Worm (Caenorhabditis elegans) whole organism, L2 larva: ENCODE results near the gene msp-31.

Source experiments
- C34F6.9 ChIP-seq: fragments of 150-350 bp; optimal IDR thresholded peaks from 2 replicates; lab custom pipeline; 2014; ENCODE audit warnings: missing biosample characterization, missing genetic modification characterization
- F13H6.1 ChIP-seq: sonication (generic microtip); optimal IDR thresholded peaks from 2 replicates; lab custom pipeline; 2016; ENCODE audit warnings: missing genetic modification characterization, missing compliant biosample characterization
- Y55F3AM.14 ChIP-seq: fragments of 200-800 bp; sonication (Bioruptor generic); optimal IDR thresholded peaks from 2 replicates; lab custom pipeline; 2018; ENCODE audit warnings: mild to moderate bottlenecking, missing genetic modification characterization, missing compliant biosample characterization
- ZK546.5 ChIP-seq: sonication (generic microtip); optimal IDR thresholded peaks from 2 replicates; lab custom pipeline; 2017; ENCODE audit warnings: missing biosample characterization, missing genetic modification characterization
- alr-1 ChIP-seq: fragments of 150-350 bp; optimal IDR thresholded peaks from 2 replicates; lab custom pipeline; 2014; ENCODE audit warnings: missing biosample characterization, missing genetic modification characterization
- aly-2 ChIP-seq: fragments of 150-350 bp; optimal IDR thresholded peaks from 2 replicates; lab custom pipeline; 2014; ENCODE audit warnings: missing biosample characterization, missing genetic modification characterization
- ama-1 ChIP-seq: fragments of 150-350 bp; optimal IDR thresholded peaks from 2 replicates; lab custom pipeline; 2018; ENCODE audit warnings: inconsistent platforms
- blmp-1 ChIP-seq: sonication (generic microtip); optimal IDR thresholded peaks from 2 replicates; lab custom pipeline; 2017; ENCODE audit warnings: missing genetic modification characterization, mild to moderate bottlenecking, missing compliant biosample characterization, antibody characterized with exemption, moderate library complexity; ENCODE audit not compliant: insufficient read depth
- crh-2 ChIP-seq: sonication (generic microtip); optimal IDR thresholded peaks from 2 replicates; lab custom pipeline; 2017; ENCODE audit warnings: missing biosample characterization, missing genetic modification characterization
- dmd-4 ChIP-seq: sonication (generic microtip); optimal IDR thresholded peaks from 2 replicates; lab custom pipeline; 2017; ENCODE audit warnings: missing biosample characterization, missing genetic modification characterization
- egl-27 ChIP-seq: sonication (generic microtip); optimal IDR thresholded peaks from 3 replicates; lab custom pipeline; 2017; ENCODE audit warnings: missing biosample characterization, missing genetic modification reagents, missing genetic modification characterization
- elt-1 ChIP-seq: fragments of 150-350 bp; optimal IDR thresholded peaks from 2 replicates; lab custom pipeline; 2014; ENCODE audit warnings: missing biosample characterization, missing genetic modification characterization
- fos-1 ChIP-seq: fragments of 150-350 bp; optimal IDR thresholded peaks from 2 replicates; lab custom pipeline; 2014; ENCODE audit warnings: missing biosample characterization, missing genetic modification characterization
- gmeb-1 ChIP-seq: fragments of 150-350 bp; optimal IDR thresholded peaks from 2 replicates; lab custom pipeline; 2014; ENCODE audit warnings: missing biosample characterization, missing genetic modification characterization
- lin-11 ChIP-seq: fragments of 150-350 bp; sonication (generic microtip); optimal IDR thresholded peaks from 2 replicates; lab custom pipeline; 2014; ENCODE audit warnings: missing biosample characterization, missing genetic modification characterization, inconsistent platforms, mixed read lengths
- lin-13 ChIP-seq: fragments of 150-350 bp; optimal IDR thresholded peaks from 2 replicates; lab custom pipeline; 2014; ENCODE audit warnings: missing biosample characterization, missing genetic modification reagents, missing genetic modification characterization
- lin-39 ChIP-seq: fragments of 150-350 bp; optimal IDR thresholded peaks from 2 replicates; lab custom pipeline; 2014; ENCODE audit warnings: missing biosample characterization, missing genetic modification reagents, missing genetic modification characterization
- lsy-2 ChIP-seq, 2 experiments: fragments of 150-350 bp in 1 of 2; sonication (generic microtip) in 1 of 2; optimal IDR thresholded peaks; 2 replicates each; lab custom pipeline; 2014 to 2017; ENCODE audit warnings: missing biosample characterization in 2 of 2, missing genetic modification characterization in 2 of 2
- mab-5 ChIP-seq: fragments of 150-350 bp; optimal IDR thresholded peaks from 2 replicates; lab custom pipeline; 2014; ENCODE audit warnings: missing biosample characterization, missing genetic modification characterization
- mbf-1 ChIP-seq: sonication (generic microtip); optimal IDR thresholded peaks from 2 replicates; lab custom pipeline; 2017; ENCODE audit warnings: missing biosample characterization, missing genetic modification characterization
- nhr-10 ChIP-seq: sonication (generic microtip); optimal IDR thresholded peaks from 2 replicates; lab custom pipeline; 2017; ENCODE audit warnings: missing biosample characterization, missing genetic modification characterization
- nhr-11 ChIP-seq: fragments of 150-350 bp; optimal IDR thresholded peaks from 2 replicates; lab custom pipeline; 2014; ENCODE audit warnings: missing biosample characterization, missing genetic modification characterization
- nhr-12 ChIP-seq: fragments of 150-350 bp; optimal IDR thresholded peaks from 2 replicates; lab custom pipeline; 2014; ENCODE audit warnings: missing biosample characterization, missing genetic modification characterization
- nhr-129 ChIP-seq: fragments of 150-350 bp; optimal IDR thresholded peaks from 2 replicates; lab custom pipeline; 2014; ENCODE audit warnings: missing biosample characterization, missing genetic modification characterization
- nhr-21 ChIP-seq: fragments of 150-350 bp; optimal IDR thresholded peaks from 2 replicates; lab custom pipeline; 2014; ENCODE audit warnings: missing biosample characterization, missing genetic modification characterization
- nhr-23 ChIP-seq: fragments of 150-350 bp; optimal IDR thresholded peaks from 2 replicates; lab custom pipeline; 2014; ENCODE audit warnings: missing biosample characterization, missing genetic modification reagents, missing genetic modification characterization
- nhr-237 ChIP-seq: fragments of 150-350 bp; optimal IDR thresholded peaks from 2 replicates; lab custom pipeline; 2014; ENCODE audit warnings: missing biosample characterization, missing genetic modification characterization
- nhr-77 ChIP-seq: fragments of 150-350 bp; optimal IDR thresholded peaks from 2 replicates; lab custom pipeline; 2014; ENCODE audit warnings: missing biosample characterization, missing genetic modification characterization
- peb-1 ChIP-seq: fragments of 150-350 bp; optimal IDR thresholded peaks from 2 replicates; lab custom pipeline; 2014; ENCODE audit warnings: missing biosample characterization, missing genetic modification characterization
- sem-4 ChIP-seq: fragments of 150-350 bp; optimal IDR thresholded peaks from 2 replicates; lab custom pipeline; 2014; ENCODE audit warnings: missing biosample characterization, missing genetic modification reagents, missing genetic modification characterization
- skn-1 ChIP-seq: sonication (generic microtip); optimal IDR thresholded peaks from 2 replicates; lab custom pipeline; 2017; ENCODE audit warnings: missing biosample characterization, missing genetic modification characterization
- sma-3 ChIP-seq: sonication (generic microtip); optimal IDR thresholded peaks from 2 replicates; lab custom pipeline; 2016; ENCODE audit warnings: missing genetic modification reagents, missing genetic modification characterization, missing compliant biosample characterization
- snpc-4 ChIP-seq: fragments of 150-350 bp; optimal IDR thresholded peaks from 2 replicates; lab custom pipeline; 2014; ENCODE audit warnings: missing biosample characterization, missing genetic modification characterization
- unc-55 ChIP-seq: fragments of 150-350 bp; sonication (generic microtip); optimal IDR thresholded peaks from 3 replicates; lab custom pipeline; 2014; ENCODE audit warnings: missing biosample characterization, missing genetic modification reagents, missing genetic modification characterization
- ztf-1 ChIP-seq: fragments of 200-800 bp; sonication (Bioruptor generic); conservative IDR thresholded peaks from 2 replicates; pipeline ENCODE4 v1.3.6; 2022; ENCODE audit warnings: missing genetic modification characterization, missing compliant biosample characterization
- ztf-11 ChIP-seq: sonication (generic microtip); optimal IDR thresholded peaks from 2 replicates; lab custom pipeline; 2017; ENCODE audit warnings: missing biosample characterization, missing genetic modification characterization
- ztf-4 ChIP-seq: fragments of 150-350 bp; optimal IDR thresholded peaks from 2 replicates; lab custom pipeline; 2014; ENCODE audit warnings: missing biosample characterization, missing genetic modification characterization

The msp-31 gene

ce11 chrII:4954099-4954959 is 38.0 kb upstream of the msp-31 start:
- TF ChIP-seq sem-4 (tag; lab: Kevin White, UChicago) (no peak), crh-2 (tag; lab: Kevin White, UChicago) (no peak), fos-1 (tag; lab: Kevin White, UChicago) (no peak), F13H6.1 (tag; lab: Kevin White, UChicago) (no peak), aly-2 (tag; lab: Kevin White, UChicago) (no peak), ama-1 (lab: Kevin White, UChicago) (no peak), lin-39 (no peak), elt-1 (tag; lab: Kevin White, UChicago) (no peak), peb-1 (tag; lab: Kevin White, UChicago) (no peak), ztf-4 (tag; lab: Kevin White, UChicago) (no peak), lsy-2 (tag; optimal IDR thresholded peaks at IDR 0.05; lab: Kevin White, UChicago) (no peak)

ce11 chrII:4953289-4953688 is 36.9 kb upstream of the msp-31 start, which contains the start of gene ndx-3:
TSS of gene ndx-3 (plus strand) at chrII:4953589.
- TF ChIP-seq dmd-4, result no peak
- TF ChIP-seq aly-2 (tag; lab: Kevin White, UChicago), result no peak
- no peak for TF ChIP-seq nhr-11 (tag; lab: Kevin White, UChicago)
- TF ChIP-seq sem-4 (tag; lab: Kevin White, UChicago), result no peak
- no peak for TF ChIP-seq elt-1 (tag; lab: Kevin White, UChicago)
- no peak for TF ChIP-seq snpc-4 (tag; lab: Kevin White, UChicago)
- TF ChIP-seq peb-1 (tag; lab: Kevin White, UChicago), result no peak
- TF ChIP-seq ZK546.5 (tag; lab: Kevin White, UChicago), result no peak
- TF ChIP-seq nhr-12 (tag; lab: Kevin White, UChicago), result no peak
- TF ChIP-seq nhr-21 (tag; lab: Kevin White, UChicago), result no peak

DNA sequence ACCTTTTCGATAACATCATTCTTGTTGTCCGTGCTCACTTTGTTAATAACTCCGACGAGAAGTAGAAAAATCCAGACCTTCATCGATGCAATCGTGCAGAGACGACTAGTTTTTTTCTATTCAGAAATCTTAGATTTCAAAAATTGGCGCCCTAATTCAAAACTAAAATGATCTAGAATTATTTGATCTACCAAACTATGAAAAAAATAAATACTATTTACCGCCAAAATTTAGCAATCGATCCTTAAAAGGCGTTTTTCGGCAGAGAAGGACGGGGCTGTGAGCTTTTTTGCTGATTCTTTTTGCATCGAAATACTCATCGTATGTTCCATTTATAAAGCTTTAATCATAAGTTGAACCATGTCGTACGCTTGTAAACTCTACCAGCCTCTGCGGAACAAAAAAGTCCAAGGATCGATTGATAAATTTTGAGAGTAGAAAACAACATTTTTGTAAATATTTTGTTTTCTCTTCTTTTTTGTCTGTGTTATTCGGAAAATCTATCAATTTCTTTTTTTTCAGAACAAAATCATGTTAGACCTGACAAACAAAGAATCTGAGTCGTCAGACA is 33.1 kb upstream of the msp-31 start, which contains the start of the genes try-1 and zyg-12:
TSS of gene try-1 (minus strand) at position 148 of the 571 bp plus-strand sequence.
TSS of gene zyg-12 (plus strand) at position 521 of the 571 bp plus-strand sequence.
- no peak for TF ChIP-seq gmeb-1 (tag; lab: Kevin White, UChicago)
- no peak for TF ChIP-seq lin-11 (tag; lab: Kevin White, UChicago)
- TF ChIP-seq mab-5 (tag; lab: Kevin White, UChicago), result no peak
- no peak for TF ChIP-seq ZK546.5 (tag; lab: Kevin White, UChicago)
- TF ChIP-seq nhr-11 (tag; lab: Kevin White, UChicago), result no peak
- TF ChIP-seq lin-39, result no peak
- TF ChIP-seq Y55F3AM.14 (GFP tag; lab: Kevin White, UChicago), result no peak
- TF ChIP-seq ztf-1, result no peak
- no peak for TF ChIP-seq fos-1 (tag; lab: Kevin White, UChicago)
- no peak for TF ChIP-seq C34F6.9 (tag; lab: Kevin White, UChicago)
- TF ChIP-seq crh-2 (tag; lab: Kevin White, UChicago), result no peak
- no peak for TF ChIP-seq unc-55 (GFP tag; lab: Kevin White, UChicago)
- no peak for TF ChIP-seq alr-1 (tag; lab: Kevin White, UChicago)
- no peak for TF ChIP-seq ztf-4 (tag; lab: Kevin White, UChicago)
- TF ChIP-seq nhr-10, result no peak
- no peak for TF ChIP-seq nhr-237 (tag; lab: Kevin White, UChicago)
- TF ChIP-seq blmp-1 (tag; lab: Kevin White, UChicago), result no peak
- no peak for TF ChIP-seq mbf-1 (tag; lab: Kevin White, UChicago)

DNA sequence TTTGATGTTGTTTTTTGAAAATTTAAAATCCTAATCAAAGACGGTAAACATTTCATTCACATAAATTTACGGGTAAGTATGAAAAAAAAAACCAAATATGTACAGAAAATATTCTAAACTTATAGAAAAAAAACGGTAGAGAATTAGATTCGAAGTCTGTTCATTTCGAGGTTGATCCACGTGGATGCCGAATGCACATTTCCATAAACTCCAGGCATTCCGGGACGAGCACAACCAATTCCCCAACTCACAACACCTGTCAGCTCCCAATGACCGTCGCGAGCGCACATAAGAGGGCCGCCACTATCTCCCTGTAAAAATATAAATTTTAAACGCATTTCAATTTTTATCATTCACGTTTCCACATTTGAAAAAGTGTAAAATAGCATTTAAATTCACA is 31.8 kb upstream of the msp-31 start:
- TF ChIP-seq ama-1 (lab: Kevin White, UChicago), result no peak
- TF ChIP-seq, all 48 proteins: peak for 0

- TF ChIP-seq C34F6.9 (tag; lab: Kevin White, UChicago) (peak; percentile 19), nhr-23 (tag; lab: Kevin White, UChicago) (no peak), lin-13 (GFP tag; lab: Kevin White, UChicago) (peak; percentile 42), peb-1 (tag; lab: Kevin White, UChicago) (no peak), mbf-1 (tag; lab: Kevin White, UChicago) (no peak), ztf-11 (tag; lab: Kevin White, UChicago) (no peak), lsy-2 (tag; optimal IDR thresholded peaks at IDR 0.05; lab: Kevin White, UChicago) (peak in 1 of 2 experiments; percentile 13), nhr-77 (tag; lab: Kevin White, UChicago) (no peak), skn-1 (tag; lab: Kevin White, UChicago) (no peak), ZK546.5 (tag; lab: Kevin White, UChicago) (no peak), nhr-11 (tag; lab: Kevin White, UChicago) (no peak), blmp-1 (tag; lab: Kevin White, UChicago) (no peak), sma-3 (GFP tag; lab: Kevin White, UChicago) (no peak), nhr-129 (peak; percentile 18), snpc-4 (tag; lab: Kevin White, UChicago) (no peak), egl-27 (tag; lab: Kevin White, UChicago) (no peak), crh-2 (tag; lab: Kevin White, UChicago) (peak; percentile 25), aly-2 (tag; lab: Kevin White, UChicago) (no peak), unc-55 (GFP tag; lab: Kevin White, UChicago) (peak; percentile 31), nhr-10 (no peak)
Measured at ce11 chrII:4946775-4947174, 30.4 kb upstream of the msp-31 start.
